Fruit fly (Drosophila melanogaster) whole organism, adult: Measurements from ENCODE around the gene DppIII.

Experiments used
- Crg-1 ChIP-seq: fragments of 200-800 bp; sonication (Bioruptor generic); optimal IDR thresholded peaks from 2 replicates; lab custom pipeline; 2016; ENCODE audit warnings: missing biosample characterization, missing genetic modification characterization
- Hr96 ChIP-seq: fragments of 200-800 bp; sonication (Bioruptor generic); optimal IDR thresholded peaks from 2 replicates; lab custom pipeline; 2016; ENCODE audit warnings: missing biosample characterization, missing genetic modification characterization
- kay ChIP-seq: fragments of 200-800 bp; sonication (Bioruptor generic); peaks from one replicate; lab custom pipeline; 2016; ENCODE audit warnings: missing biosample characterization, missing genetic modification characterization, borderline replicate concordance

DNA sequence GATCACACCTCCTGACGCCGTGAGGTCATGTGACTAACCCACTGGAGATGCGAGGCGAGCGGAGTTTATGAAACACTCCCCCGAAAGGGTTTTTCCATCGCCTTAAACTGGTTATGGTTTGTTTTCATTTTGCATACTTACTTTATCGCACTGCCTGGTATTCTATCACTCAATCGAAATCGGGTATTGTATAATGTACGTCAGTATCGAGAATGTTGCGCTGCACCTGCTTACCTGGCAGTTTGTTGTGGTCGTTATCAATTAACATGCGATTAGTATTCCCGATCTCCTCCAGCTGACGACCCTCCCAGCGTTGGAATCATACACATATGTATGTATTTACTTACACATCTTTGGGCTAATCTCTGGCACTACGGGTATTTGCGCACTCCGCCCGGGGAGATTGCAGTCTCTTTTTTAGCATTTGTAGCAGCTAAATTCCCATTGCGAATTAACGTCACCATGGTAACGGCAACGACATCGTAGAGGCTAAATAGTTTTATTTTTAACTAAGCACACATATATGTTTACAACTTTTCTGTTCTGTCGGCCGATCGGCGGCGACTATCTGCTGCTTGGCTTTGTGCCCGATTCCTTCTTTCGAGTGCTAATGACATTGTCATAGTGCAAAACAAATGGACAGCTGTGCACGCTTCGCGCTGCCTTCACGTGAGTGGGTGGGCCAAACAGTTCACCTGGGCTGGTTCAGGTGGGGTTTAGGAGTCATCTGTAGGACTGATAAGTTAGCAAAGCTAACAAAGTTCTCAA is 8.9 kb downstream of the DppIII start:
- TF ChIP-seq kay (GFP tag; lab: Kevin White, UChicago) (peak; percentile 92), Crg-1 (GFP tag; lab: Kevin White, UChicago) (no peak), Hr96 (GFP tag; lab: Kevin White, UChicago) (no peak)
